Fruit fly (Drosophila melanogaster) ovary, adult (tissue): ENCODE results near the gene heca.

ENCODE experiments used
- CG17801 ChIP-seq: fragments of 200-800 bp; optimal IDR thresholded peaks from 2 replicates; lab custom pipeline; 2019; ENCODE audit warnings: missing biosample characterization, mild to moderate bottlenecking, missing genetic modification characterization, moderate library complexity; ENCODE audit not compliant: partially characterized antibody

heca gene

DNA sequence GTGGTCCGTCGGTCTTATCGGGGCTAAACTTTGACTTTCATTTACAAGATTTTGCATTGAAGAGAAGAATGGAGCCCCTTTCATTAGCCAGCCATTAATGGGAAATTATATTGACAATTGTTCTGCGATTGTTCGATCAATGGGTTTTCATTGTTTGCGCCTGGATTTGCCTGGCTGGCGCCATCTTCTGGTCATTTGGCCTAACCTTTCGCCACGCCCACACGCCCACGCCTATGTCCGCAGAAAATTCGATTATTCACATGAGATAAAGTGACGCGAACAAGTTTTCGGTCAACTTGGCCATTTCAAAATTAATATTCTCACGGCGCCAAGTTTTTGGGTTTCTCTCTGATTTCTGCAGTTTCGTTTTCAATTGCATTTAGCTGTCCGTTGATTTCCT, 16.9 kb downstream of the heca start:
- no peak for TF ChIP-seq CG17801 (GFP tag; lab: Kevin White, UChicago)

DNA sequence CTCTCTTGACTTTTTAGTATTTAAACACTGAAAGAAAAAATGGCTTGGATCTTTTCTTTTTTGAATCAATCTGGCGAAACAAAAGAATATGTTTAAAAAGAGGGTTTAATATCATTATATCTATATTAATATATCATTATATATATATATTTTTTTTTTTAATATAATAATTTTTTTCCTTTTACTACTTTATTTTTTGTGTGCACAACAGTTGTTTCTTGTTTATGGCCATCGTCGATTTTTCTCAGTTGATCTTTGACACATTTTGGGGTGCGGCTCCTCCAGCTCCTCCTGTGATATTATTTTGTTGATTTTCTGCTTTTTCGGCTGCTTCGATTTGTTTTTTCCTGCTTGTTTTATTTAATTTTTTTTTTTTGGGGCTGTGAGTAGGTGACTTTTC, 17.3 kb downstream of the heca start:
- TF ChIP-seq CG17801 (GFP tag; lab: Kevin White, UChicago), result no peak

DNA sequence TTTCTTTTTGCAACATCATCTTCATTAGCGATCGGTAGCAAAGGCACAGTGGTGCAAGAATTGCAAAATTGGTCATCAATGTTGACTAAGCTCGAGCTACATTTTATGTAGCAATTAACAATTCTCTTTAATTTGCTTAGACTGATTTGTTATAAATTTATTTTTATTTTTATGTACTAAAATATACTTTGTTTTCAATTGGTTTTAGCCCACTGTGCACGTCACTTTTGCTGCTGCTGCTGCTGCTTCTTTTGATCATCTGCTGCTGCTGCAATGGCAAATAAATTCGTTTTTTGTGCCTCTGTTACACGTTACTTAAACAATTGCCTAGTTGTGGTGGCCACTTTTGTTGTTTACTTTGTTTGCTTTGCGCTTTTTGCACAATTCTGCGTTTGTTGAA, 18.3 kb downstream of the heca start:
- TF ChIP-seq CG17801 (GFP tag; lab: Kevin White, UChicago), result peak; percentile 92

DNA sequence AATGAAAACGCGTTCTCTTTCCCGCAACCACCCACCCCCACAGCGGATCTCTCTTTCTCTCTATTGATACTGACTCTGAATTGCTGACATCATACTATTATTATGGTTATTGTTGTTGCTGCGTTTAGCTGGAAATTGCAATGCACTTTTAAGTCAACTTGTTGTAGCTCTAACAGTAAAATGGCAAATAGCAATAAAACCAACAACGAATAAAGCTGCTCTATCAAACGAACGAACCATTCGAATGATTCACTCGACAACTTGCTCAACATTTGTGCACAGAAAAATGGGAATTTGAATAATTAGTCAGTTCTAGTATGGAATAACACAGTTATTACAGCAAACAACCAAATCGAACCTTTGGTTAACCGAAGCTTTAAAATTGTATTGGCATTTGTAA, 19.1 kb downstream of the heca start:
- no peak for TF ChIP-seq CG17801 (GFP tag; lab: Kevin White, UChicago)

DNA sequence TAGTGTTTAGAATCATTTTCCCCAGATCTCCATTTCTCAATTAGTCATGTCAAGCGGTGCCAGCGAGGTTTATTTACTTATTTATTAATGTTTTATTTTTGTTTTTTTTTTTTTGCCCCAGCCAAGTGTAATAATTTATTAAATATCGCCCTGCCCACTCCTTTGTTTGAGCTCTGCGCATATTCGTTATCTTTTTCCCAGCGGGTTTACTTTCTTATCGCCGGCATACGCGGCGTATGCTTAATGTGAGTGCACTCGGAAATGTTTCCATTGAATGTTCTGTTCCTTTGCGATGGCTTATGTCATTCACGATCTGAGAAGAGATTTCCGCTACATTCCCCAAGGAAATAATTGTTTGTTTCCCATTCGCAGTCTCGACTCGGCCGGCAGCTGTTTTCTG, 19.9 kb downstream of the heca start:
- no peak for TF ChIP-seq CG17801 (GFP tag; lab: Kevin White, UChicago)

DNA sequence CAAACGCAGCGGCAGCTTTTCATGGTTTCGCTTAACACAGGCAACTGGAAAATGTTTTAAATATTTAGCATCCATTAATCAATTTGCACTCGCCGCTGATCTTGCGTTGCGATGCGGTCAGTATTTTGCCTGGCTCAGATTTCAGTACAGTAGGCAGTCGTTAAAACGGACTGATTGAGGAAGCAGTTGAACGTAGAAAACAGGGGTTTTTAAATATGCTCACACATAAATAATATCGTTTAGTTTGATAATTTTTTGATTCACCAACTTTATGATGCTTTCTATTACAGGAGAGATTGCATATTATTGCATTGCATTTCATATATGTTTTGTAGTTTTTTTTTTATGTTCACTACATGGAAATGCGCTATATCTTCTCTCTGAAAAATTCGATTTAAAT, 25.6 kb downstream of the heca start:
- TF ChIP-seq CG17801 (GFP tag; lab: Kevin White, UChicago), result no peak

DNA sequence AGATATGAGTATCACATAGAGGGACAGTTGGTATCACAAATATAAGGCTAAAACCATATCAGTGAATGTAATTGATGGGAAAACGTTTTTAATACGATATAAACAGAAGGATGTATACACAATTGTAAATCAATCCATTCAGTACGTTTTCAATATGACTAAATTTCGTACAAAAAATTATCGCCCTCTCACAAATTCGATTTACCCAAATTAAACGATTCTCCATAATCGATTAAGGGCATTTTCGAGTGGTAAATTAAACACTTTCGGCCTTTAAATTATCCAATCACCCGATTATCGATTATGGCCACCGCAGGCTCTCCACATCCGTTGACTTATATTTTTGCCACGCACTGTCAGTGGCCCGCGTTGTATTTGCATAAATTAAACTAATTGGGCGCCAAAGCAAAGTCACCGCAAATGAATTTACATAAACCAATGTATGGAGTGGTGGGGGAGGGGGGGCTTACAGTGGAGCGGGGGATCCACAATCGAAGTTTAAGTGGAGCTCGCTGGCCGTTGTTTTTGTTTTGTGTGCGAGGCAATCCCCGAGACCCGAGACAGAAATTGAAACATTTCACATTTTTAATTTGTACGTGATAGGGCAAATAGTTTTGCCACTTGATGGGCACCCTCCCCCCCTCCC, 27.3 kb downstream of the heca start:
- no peak for TF ChIP-seq CG17801 (GFP tag; lab: Kevin White, UChicago)

DNA sequence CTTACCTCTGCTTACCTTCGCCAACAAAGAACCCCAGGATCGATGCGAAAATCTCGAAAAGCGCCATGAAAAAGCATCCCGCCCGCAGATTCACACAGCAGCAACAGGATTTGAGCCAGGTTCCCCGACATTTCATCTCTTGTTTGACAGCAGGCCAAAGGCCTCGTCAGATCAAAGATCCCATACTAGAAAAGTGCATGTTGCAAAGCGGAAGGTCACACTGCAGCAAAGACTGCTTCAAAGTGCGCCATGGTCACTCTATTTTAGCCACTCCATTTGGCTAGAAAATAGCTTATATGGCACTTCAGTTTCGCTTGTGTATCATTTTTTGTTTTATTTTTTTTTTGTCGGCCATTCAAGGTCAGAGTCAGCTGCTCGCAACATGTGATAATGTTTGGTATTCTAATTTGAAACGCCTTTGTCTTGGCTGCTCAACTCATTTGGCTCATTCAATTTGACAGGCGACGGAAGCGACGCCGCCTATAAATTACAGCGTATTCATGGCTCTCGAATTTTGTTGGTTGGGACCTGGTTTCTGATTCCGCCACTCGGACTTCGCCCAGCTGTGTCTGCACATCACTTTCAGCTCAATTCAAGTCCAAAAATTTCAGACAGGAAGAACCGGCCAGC, 28.9 kb downstream of the heca start, which contains the start of gene CG34300:
Gene CG34300 (minus strand): TSS at position 136 of the 630 bp plus-strand sequence.
- no peak for TF ChIP-seq CG17801 (GFP tag; lab: Kevin White, UChicago)

DNA sequence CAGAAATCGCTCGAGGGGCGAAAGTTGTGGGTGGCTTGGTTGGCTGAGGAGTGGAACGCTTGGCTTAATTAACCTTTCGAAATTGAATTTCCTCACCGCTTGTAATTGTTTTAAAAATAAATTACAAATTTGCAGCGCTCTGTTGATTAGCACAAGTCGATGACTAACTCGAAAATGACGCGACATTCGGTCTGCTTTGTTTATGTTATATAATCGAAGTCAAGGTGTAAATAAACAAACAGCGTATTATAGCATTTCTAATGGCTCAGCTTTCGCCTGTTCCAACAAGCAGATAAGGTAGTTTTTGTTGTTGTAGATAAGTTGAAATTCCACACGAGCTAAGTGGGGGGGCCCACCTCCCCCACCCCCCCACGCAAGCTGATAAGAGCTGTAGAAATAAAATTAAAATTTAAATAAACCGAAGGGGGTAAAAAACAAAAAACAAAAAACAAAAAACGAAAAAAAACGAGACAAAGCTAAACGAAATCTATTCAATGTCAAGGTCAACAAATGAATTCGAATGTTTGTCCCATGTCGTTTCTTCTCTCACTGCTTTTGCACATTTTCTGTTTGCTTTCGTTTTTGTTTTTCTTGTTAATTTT, 30.2 kb downstream of the heca start:
- TF ChIP-seq CG17801 (GFP tag; lab: Kevin White, UChicago), result peak; percentile 29

DNA sequence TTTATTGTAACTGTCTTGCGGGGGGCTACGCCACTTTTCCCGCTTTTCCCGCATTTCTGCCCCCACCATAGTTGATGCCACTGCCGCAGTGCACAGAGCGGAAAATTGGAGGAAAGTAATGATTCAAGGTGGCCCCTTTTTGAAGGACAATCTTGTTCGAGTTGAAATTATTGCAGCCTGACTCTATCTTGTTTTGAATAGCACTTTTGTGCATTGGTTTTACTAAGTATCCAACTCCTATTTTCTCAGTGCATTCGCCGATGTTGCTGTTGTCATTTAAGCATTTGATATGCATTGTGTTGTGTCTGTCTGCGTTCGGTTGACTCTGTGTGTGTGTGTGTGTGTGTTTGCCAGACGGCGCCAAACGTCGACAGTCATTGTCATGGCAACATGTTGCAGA, 34.8 kb downstream of the heca start:
- no peak for TF ChIP-seq CG17801 (GFP tag; lab: Kevin White, UChicago)

DNA sequence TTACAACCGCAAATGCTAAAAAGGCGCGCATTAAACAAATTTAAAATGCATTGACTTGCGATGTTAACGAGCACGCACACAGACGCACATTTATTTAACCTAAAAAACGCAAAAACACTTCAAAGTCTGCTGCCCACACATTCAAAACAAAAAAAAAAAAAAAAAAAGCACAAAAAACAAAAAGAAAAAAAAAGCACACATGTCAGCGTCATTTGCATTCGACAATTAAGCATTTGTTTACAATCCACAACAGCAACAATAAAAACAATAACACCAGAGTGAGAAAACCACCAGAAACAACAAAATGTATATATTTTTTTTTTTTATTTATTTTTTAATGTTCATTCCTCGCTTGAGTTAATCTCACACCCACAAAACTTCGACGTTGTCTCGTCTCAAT, 36.6 kb downstream of the heca start:
- TF ChIP-seq CG17801 (GFP tag; lab: Kevin White, UChicago), result peak; percentile 8

DNA sequence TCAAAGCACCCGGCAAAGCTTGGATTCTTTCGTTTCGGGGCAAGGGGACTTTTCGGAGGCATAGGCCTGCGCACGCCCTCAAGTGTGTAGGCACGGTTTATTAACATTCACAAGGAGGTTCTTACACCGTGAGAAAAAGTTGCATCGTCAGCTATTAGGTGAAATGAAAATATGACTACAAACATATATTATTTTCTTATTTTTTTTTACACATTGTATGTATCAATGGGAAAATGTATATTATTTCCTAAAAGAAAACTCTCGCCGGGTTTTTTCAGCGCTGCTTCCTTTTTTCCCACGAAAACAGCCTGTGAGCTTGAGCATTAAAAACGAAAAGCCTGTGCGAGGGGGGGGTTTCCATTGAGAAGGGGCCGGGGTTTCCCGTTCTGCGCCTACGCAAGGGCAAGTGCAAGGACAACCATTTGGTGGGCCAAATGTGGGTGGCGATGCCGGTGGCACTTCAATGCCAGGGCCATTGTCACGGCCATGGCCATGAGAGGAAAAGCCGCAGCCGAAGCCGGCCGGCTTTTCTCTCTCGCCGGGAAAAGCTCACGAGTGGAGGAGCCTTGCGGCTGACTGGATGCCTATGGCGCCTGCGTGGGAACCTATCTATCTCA, 47.8 kb downstream of the heca start:
- no peak for TF ChIP-seq CG17801 (GFP tag; lab: Kevin White, UChicago)

DNA sequence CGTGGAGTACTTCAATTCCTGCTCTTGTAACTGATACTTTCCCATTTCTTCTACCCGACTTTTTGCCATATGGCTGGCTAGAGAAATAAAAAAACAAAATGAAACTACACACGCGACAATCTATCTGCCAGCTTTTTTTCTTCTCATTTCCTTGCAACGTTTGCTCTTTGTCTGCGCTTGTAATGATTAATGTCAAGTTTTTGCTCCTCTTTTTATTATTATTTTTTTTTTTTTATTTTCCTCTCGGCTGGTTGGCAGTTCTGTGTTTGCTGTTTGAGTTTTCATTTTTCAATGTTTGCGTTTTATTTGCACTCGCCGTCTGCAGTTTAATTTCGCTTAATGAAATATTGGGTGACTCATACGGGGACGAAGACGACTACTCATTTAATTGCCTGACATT, 48.9 kb downstream of the heca start:
- TF ChIP-seq CG17801 (GFP tag; lab: Kevin White, UChicago), result no peak

DNA sequence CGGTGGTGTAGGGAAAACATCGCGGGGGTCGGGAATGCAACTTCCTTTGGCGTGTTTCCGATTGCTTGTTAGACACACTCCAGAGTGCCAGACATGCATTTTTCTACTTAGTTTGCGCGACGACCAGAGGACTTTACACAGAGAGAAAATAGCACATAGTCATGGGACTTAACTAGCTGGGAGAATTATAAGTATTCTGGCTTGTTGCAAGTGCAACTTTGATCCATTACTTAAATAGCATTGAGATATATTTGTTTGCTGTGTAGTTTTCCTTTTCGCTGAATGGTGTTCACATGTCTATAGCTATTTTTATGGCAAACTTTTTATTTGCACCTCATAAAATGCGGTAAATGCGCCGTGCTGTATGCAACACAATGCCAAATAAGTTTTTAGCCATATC, 52.1 kb downstream of the heca start:
- no peak for TF ChIP-seq CG17801 (GFP tag; lab: Kevin White, UChicago)

DNA sequence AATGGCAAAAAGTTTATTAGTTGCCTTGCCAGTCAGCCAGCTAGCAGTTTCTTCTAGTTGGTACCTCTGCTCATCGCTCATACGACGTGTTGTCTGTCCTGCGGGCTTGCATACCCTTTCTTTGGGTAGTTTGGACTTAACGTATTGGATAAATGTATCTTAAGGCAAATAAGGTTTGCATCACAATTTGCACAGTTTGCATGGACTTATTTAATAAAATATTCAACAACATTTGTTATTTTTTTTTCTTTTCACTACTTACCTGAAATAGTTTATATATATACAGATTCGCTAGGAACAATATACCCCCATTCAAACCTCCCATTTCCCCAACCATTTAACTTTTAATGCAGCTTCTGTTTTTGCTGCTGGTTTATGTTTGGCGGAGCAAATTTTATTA, 53.6 kb downstream of the heca start:
- TF ChIP-seq CG17801 (GFP tag; lab: Kevin White, UChicago), result no peak
